Worm (Caenorhabditis elegans): ENCODE data around the gene srh-272.

- TF ChIP-seq unc-120 (tag; optimal IDR thresholded peaks at IDR 0.05; ENCODE audit: poor library complexity, severe bottlenecking), result no peak
- TF ChIP-seq pha-4 (tag; optimal IDR thresholded peaks at IDR 0.05), result no peak
- no peak for TF ChIP-seq ham-2 (GFP tag; optimal IDR thresholded peaks at IDR 0.05)
- TF ChIP-seq lsy-2 (tag; optimal IDR thresholded peaks at IDR 0.05), result no peak
- no peak for TF ChIP-seq snpc-4 (tag; optimal IDR thresholded peaks at IDR 0.05)
- TF ChIP-seq cnd-1 (tag; optimal IDR thresholded peaks at IDR 0.05), result no peak
These were observed 28.8 kb downstream of the srh-272 start, which contains the start of gene F37B4.15 for ce11 chrV:2891927-2892326.

All from whole organism, mixed stage, embryonic.